Comparison of ENCODE assay signal across 1 fruit fly cellular context in the genomic region with DNA sequence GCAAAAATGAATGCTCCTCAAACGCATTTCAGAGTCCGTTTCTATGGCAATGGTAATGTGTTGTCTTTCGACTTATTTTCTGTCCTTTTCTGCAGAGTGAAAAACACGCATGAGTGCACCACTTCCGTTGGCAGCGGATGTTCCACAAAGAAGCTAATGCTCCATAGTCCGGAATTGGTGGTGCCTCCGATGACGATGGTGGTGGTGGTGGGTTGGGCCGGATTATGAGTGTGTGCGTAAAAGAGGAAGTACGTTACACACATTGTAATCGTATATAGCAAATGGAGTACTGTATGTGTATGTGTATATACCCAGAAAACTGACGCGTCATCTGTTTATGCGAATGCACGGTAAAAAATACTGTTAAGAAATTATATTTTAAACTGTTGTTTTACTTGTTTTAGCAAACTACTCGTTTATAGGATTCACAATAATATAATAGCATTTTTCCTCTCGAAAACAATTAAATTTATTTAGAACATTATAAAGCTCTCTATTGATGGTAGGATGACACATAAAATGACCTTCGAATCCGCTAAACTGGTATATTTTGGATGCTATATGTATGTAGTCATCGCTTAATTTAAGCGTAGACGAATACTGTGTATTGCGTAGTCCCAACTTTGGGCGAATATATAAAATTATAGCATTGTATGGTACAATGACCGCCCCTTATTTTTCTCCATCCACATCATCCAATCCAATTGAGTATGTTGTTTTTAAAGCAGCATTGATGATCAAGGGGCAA.
A peak's percentile ranks its signal among the peaks of the same experiment; 100 is the strongest.
TF ChIP-seq lines count a peak whose summit lies in the region.

No protein-coding gene starts in this region.

TF ChIP-seq in whole organism, embryonic, 481 proteins besides CTCF, POLR2A, EP300 and RAD21 (continued from another document and continues in another):
- TF ChIP-seq esg (GFP tag; conservative IDR thresholded peaks at IDR 0.05; lab: Robert Waterston, UW) (peak; percentile 50), danr (GFP tag; IDR thresholded peaks at IDR 0.05; lab: Robert Waterston, UW) (no peak), CG2889 (GFP tag; IDR thresholded peaks at IDR 0.05; lab: Robert Waterston, UW) (no peak), CG9437 (GFP tag; optimal IDR thresholded peaks at IDR 0.05; lab: Kevin White, UChicago) (no peak), dmrt11E (tag; optimal IDR thresholded peaks at IDR 0.05; lab: Kevin White, UChicago) (peak; percentile 36), CG1024 (GFP tag; IDR thresholded peaks at IDR 0.05; lab: Robert Waterston, UW) (0 out of 2 replicates have a peak, but pooled peaks have one; percentile 25), fu2 (GFP tag; optimal IDR thresholded peaks at IDR 0.05; lab: Kevin White, UChicago) (no peak), Sry-δ (GFP tag; optimal IDR thresholded peaks at IDR 0.05; lab: Kevin White, UChicago) (no peak), CG11504 (tag; optimal IDR thresholded peaks at IDR 0.05; lab: Kevin White, UChicago) (peak; percentile 57), CG4730 (GFP tag; IDR thresholded peaks at IDR 0.05; lab: Robert Waterston, UW) (no peak), Meics (GFP tag; optimal IDR thresholded peaks at IDR 0.05; lab: Kevin White, UChicago) (no peak), fru (optimal IDR thresholded peaks at IDR 0.05; lab: Kevin White, UChicago) (no peak), GATAe (GFP tag; conservative IDR thresholded peaks at IDR 0.05; lab: Robert Waterston, UW) (no peak), Dbx (GFP tag; IDR thresholded peaks at IDR 0.05; lab: Robert Waterston, UW) (peak; percentile 53; the same call in 1 of the 3 replicates), Pdp1 (GFP tag; optimal IDR thresholded peaks at IDR 0.05; lab: Kevin White, UChicago) (peak in 1 of 2 experiments; percentile 14), Oli (tag; optimal IDR thresholded peaks at IDR 0.05; lab: Kevin White, UChicago) (peak; percentile 52), CG7987 (GFP tag; optimal IDR thresholded peaks at IDR 0.05; lab: Kevin White, UChicago) (no peak), CG12155 (GFP tag; optimal IDR thresholded peaks at IDR 0.05; lab: Kevin White, UChicago) (no peak), grn (GFP tag; optimal IDR thresholded peaks at IDR 0.05; lab: Kevin White, UChicago) (peak; percentile 2), Hmx (GFP tag; optimal IDR thresholded peaks at IDR 0.05; lab: Kevin White, UChicago) (no peak), CG3281 (GFP tag; optimal IDR thresholded peaks at IDR 0.05; lab: Kevin White, UChicago) (peak; percentile 27), chn (GFP tag; optimal IDR thresholded peaks at IDR 0.05; lab: Kevin White, UChicago) (no peak), CG1529 (GFP tag; optimal IDR thresholded peaks at IDR 0.05; lab: Kevin White, UChicago) (no peak), Dip3 (GFP tag; optimal IDR thresholded peaks at IDR 0.05; lab: Kevin White, UChicago) (no peak), CG15601 (tag; optimal IDR thresholded peaks at IDR 0.05; lab: Kevin White, UChicago) (peak; percentile 9), tup (GFP tag; optimal IDR thresholded peaks at IDR 0.05; lab: Kevin White, UChicago) (no peak), chif (GFP tag; optimal IDR thresholded peaks at IDR 0.05; lab: Kevin White, UChicago) (no peak), gt (GFP tag; IDR thresholded peaks at IDR 0.05; lab: Robert Waterston, UW) (no peak), CG6272 (GFP tag; IDR thresholded peaks at IDR 0.05; lab: Robert Waterston, UW) (no peak), Ada2b (GFP tag; IDR thresholded peaks at IDR 0.05; lab: Robert Waterston, UW) (peak; percentile 46; the same call in 1 of the 2 replicates), Asciz (GFP tag; optimal IDR thresholded peaks at IDR 0.05; lab: Kevin White, UChicago) (no peak), CG6765 (GFP tag; optimal IDR thresholded peaks at IDR 0.05; lab: Kevin White, UChicago) (no peak), MBD-R2 (GFP tag; IDR thresholded peaks at IDR 0.05; lab: Robert Waterston, UW) (peak; percentile 8; the same call in 1 of the 2 replicates), CG18262 (tag; optimal IDR thresholded peaks at IDR 0.05; lab: Kevin White, UChicago) (peak; percentile 71), Kr (GFP tag; optimal IDR thresholded peaks at IDR 0.05; lab: Kevin White, UChicago) (no peak), CG7271 (tag; optimal IDR thresholded peaks at IDR 0.05; lab: Kevin White, UChicago) (no peak), CG3065 (GFP tag; optimal IDR thresholded peaks at IDR 0.05; lab: Kevin White, UChicago) (no peak), CG10654 (GFP tag; optimal IDR thresholded peaks at IDR 0.05; lab: Kevin White, UChicago) (no peak), her (GFP tag; optimal IDR thresholded peaks at IDR 0.05; lab: Kevin White, UChicago) (no peak), ttk (GFP tag; IDR thresholded peaks at IDR 0.05; lab: Robert Waterston, UW) (peak; percentile 27; the same call in 1 of the 2 replicates), CG9797 (GFP tag; optimal IDR thresholded peaks at IDR 0.05; lab: Kevin White, UChicago) (no peak), vfl (GFP tag; optimal IDR thresholded peaks at IDR 0.05; lab: Kevin White, UChicago) (no peak), mld (GFP tag; IDR thresholded peaks at IDR 0.05; lab: Robert Waterston, UW; ENCODE audit: partially characterized antibody) (no peak), Dad (GFP tag; optimal IDR thresholded peaks at IDR 0.05; lab: Kevin White, UChicago) (no peak), CG4707 (GFP tag; optimal IDR thresholded peaks at IDR 0.05; lab: Kevin White, UChicago) (no peak), CG33213 (GFP tag; optimal IDR thresholded peaks at IDR 0.05; lab: Kevin White, UChicago) (no peak), CG12744 (GFP tag; optimal IDR thresholded peaks at IDR 0.05; lab: Kevin White, UChicago) (no peak), Doc2 (GFP tag; IDR thresholded peaks at IDR 0.05; lab: Robert Waterston, UW) (no peak), CG3163 (GFP tag; optimal IDR thresholded peaks at IDR 0.05; lab: Kevin White, UChicago) (no peak), Rfx (GFP tag; IDR thresholded peaks at IDR 0.05; lab: Robert Waterston, UW) (peak; percentile 66), CG18011 (GFP tag; optimal IDR thresholded peaks at IDR 0.05; lab: Kevin White, UChicago) (no peak), CHES-1-like (GFP tag; optimal IDR thresholded peaks at IDR 0.05; lab: Kevin White, UChicago) (no peak), dimm (GFP tag; IDR thresholded peaks at IDR 0.05; lab: Robert Waterston, UW) (no peak), CG1603 (tag; optimal IDR thresholded peaks at IDR 0.05; lab: Kevin White, UChicago) (peak; percentile 55), CG7357 (GFP tag; IDR thresholded peaks at IDR 0.05; lab: Robert Waterston, UW) (no peak), CG4854 (GFP tag; optimal IDR thresholded peaks at IDR 0.05; lab: Kevin White, UChicago) (peak; percentile 47), lov (optimal IDR thresholded peaks at IDR 0.05; lab: Kevin White, UChicago) (no peak), lov (GFP tag; IDR thresholded peaks at IDR 0.05; lab: Robert Waterston, UW) (0 out of 3 replicates have a peak, but pooled peaks have one; percentile 30), Elba2 (GFP tag; optimal IDR thresholded peaks at IDR 0.05; lab: Kevin White, UChicago) (no peak), z (GFP tag; IDR thresholded peaks at IDR 0.05; lab: Robert Waterston, UW) (peak; percentile 52; the same call in 1 of the 3 replicates), HmgD (GFP tag; optimal IDR thresholded peaks at IDR 0.05; lab: Kevin White, UChicago) (no peak), tll (GFP tag; optimal IDR thresholded peaks at IDR 0.05; lab: Kevin White, UChicago) (no peak), Drgx (GFP tag; IDR thresholded peaks at IDR 0.05; lab: Robert Waterston, UW) (no peak; the same call in 1 of the 2 replicates), CG2129 (GFP tag; IDR thresholded peaks at IDR 0.05; lab: Robert Waterston, UW; ENCODE audit: partially characterized antibody) (no peak), CG8359 (GFP tag; optimal IDR thresholded peaks at IDR 0.05; lab: Kevin White, UChicago; ENCODE audit: borderline replicate concordance) (peak; percentile 59), dm (GFP tag; optimal IDR thresholded peaks at IDR 0.05; lab: Kevin White, UChicago) (no peak), fd64A (GFP tag; optimal IDR thresholded peaks at IDR 0.05; lab: Kevin White, UChicago) (no peak), tgo (GFP tag; IDR thresholded peaks at IDR 0.05; lab: Robert Waterston, UW) (peak; percentile 36; the same call in 2 of the 3 replicates), hth (optimal IDR thresholded peaks at IDR 0.05; lab: Kevin White, UChicago) (no peak), Camta (GFP tag; optimal IDR thresholded peaks at IDR 0.05; lab: Kevin White, UChicago) (no peak), CG17328 (GFP tag; IDR thresholded peaks at IDR 0.05; lab: Robert Waterston, UW) (peak; percentile 47; the same call in 1 of the 2 replicates), Dref (GFP tag; IDR thresholded peaks at IDR 0.05; lab: Robert Waterston, UW) (no peak), so (GFP tag; IDR thresholded peaks at IDR 0.05; lab: Robert Waterston, UW) (no peak; the same call in 2 of the 3 replicates), Oaz (GFP tag; IDR thresholded peaks at IDR 0.05; lab: Robert Waterston, UW) (peak; percentile 41; the same call in 1 of the 2 replicates), ranshi (GFP tag; IDR thresholded peaks at IDR 0.05; lab: Robert Waterston, UW) (peak; percentile 52), CG32767 (GFP tag; IDR thresholded peaks at IDR 0.05; lab: Robert Waterston, UW) (peak; percentile 65), btn (GFP tag; optimal IDR thresholded peaks at IDR 0.05; lab: Kevin White, UChicago) (no peak), h (optimal IDR thresholded peaks at IDR 0.05; lab: Kevin White, UChicago) (no peak), ap (GFP tag; IDR thresholded peaks at IDR 0.05; lab: Robert Waterston, UW) (peak; percentile 36), Spps (tag; optimal IDR thresholded peaks at IDR 0.05; lab: Kevin White, UChicago) (no peak), cg (GFP tag; optimal IDR thresholded peaks at IDR 0.05; lab: Kevin White, UChicago) (peak; percentile 83), inv (GFP tag; IDR thresholded peaks at IDR 0.05; lab: Robert Waterston, UW; ENCODE audit: partially characterized antibody) (no peak), Abd-B (GFP tag; optimal IDR thresholded peaks at IDR 0.05; lab: Kevin White, UChicago) (peak; percentile 27), Ssrp (tag; optimal IDR thresholded peaks at IDR 0.05; lab: Kevin White, UChicago) (peak; percentile 12), CG6175 (GFP tag; IDR thresholded peaks at IDR 0.05; lab: Robert Waterston, UW) (0 out of 3 replicates have a peak, but pooled peaks have one; percentile 47), Trl (optimal IDR thresholded peaks at IDR 0.05; lab: Kevin White, UChicago) (no peak), Trl (GFP tag; optimal IDR thresholded peaks at IDR 0.05; lab: Kevin White, UChicago) (no peak), wdn (GFP tag; IDR thresholded peaks at IDR 0.05; lab: Robert Waterston, UW) (peak; percentile 53; the same call in 1 of the 2 replicates), Adf1 (GFP tag; IDR thresholded peaks at IDR 0.05; lab: Robert Waterston, UW) (no peak), Hey (tag; optimal IDR thresholded peaks at IDR 0.05; lab: Kevin White, UChicago) (no peak), CG31365 (tag; optimal IDR thresholded peaks at IDR 0.05; lab: Kevin White, UChicago) (no peak), HHEX (GFP tag; optimal IDR thresholded peaks at IDR 0.05; lab: Kevin White, UChicago) (no peak), CG13775 (GFP tag; optimal IDR thresholded peaks at IDR 0.05; lab: Kevin White, UChicago) (no peak), Dll (GFP tag; IDR thresholded peaks at IDR 0.05; lab: Robert Waterston, UW; ENCODE audit: partially characterized antibody) (no peak), CG11696 (GFP tag; IDR thresholded peaks at IDR 0.05; lab: Robert Waterston, UW) (peak; percentile 42; the same call in 1 of the 2 replicates), al (GFP tag; IDR thresholded peaks at IDR 0.05; lab: Robert Waterston, UW) (peak; percentile 43; the same call in 1 of the 2 replicates), lab (GFP tag; optimal IDR thresholded peaks at IDR 0.05; lab: Kevin White, UChicago) (peak; percentile 64), sc (optimal IDR thresholded peaks at IDR 0.05; lab: Kevin White, UChicago) (no peak), sc (GFP tag; optimal IDR thresholded peaks at IDR 0.05; lab: Kevin White, UChicago) (no peak), pho (GFP tag; optimal IDR thresholded peaks at IDR 0.05; lab: Kevin White, UChicago) (no peak), slp2 (GFP tag; optimal IDR thresholded peaks at IDR 0.05; lab: Kevin White, UChicago) (no peak), CG9876 (GFP tag; optimal IDR thresholded peaks at IDR 0.05; lab: Kevin White, UChicago) (no peak), CG17829 (tag; optimal IDR thresholded peaks at IDR 0.05; lab: Kevin White, UChicago) (peak; percentile 40), slbo (GFP tag; IDR thresholded peaks at IDR 0.05; lab: Robert Waterston, UW) (peak; percentile 64), CG12659 (GFP tag; optimal IDR thresholded peaks at IDR 0.05; lab: Kevin White, UChicago) (no peak), crol (GFP tag; IDR thresholded peaks at IDR 0.05; lab: Robert Waterston, UW) (no peak; the same call in 1 of the 2 replicates), bab2 (GFP tag; optimal IDR thresholded peaks at IDR 0.05; lab: Kevin White, UChicago) (no peak), CG2202 (tag; optimal IDR thresholded peaks at IDR 0.05; lab: Kevin White, UChicago) (peak; percentile 10), CG17359 (tag; optimal IDR thresholded peaks at IDR 0.05; lab: Kevin White, UChicago) (peak; percentile 23), ind (GFP tag; optimal IDR thresholded peaks at IDR 0.05; lab: Kevin White, UChicago) (no peak), Lim3 (GFP tag; IDR thresholded peaks at IDR 0.05; lab: Robert Waterston, UW) (no peak), hbn (GFP tag; IDR thresholded peaks at IDR 0.05; lab: Robert Waterston, UW; ENCODE audit: partially characterized antibody) (no peak), Hr78 (GFP tag; optimal IDR thresholded peaks at IDR 0.05; lab: Kevin White, UChicago) (no peak), Rx (GFP tag; IDR thresholded peaks at IDR 0.05; lab: Robert Waterston, UW) (peak; percentile 12; the same call in 1 of the 2 replicates), gsb (GFP tag; IDR thresholded peaks at IDR 0.05; lab: Robert Waterston, UW) (no peak), wor (GFP tag; IDR thresholded peaks at IDR 0.05; lab: Robert Waterston, UW) (no peak), phol (tag; optimal IDR thresholded peaks at IDR 0.05; lab: Kevin White, UChicago) (no peak), CG2875 (GFP tag; optimal IDR thresholded peaks at IDR 0.05; lab: Kevin White, UChicago) (no peak), E2f2 (GFP tag; IDR thresholded peaks at IDR 0.05; lab: Robert Waterston, UW) (no peak), CG18619 (GFP tag; optimal IDR thresholded peaks at IDR 0.05; lab: Kevin White, UChicago) (no peak), repo (GFP tag; optimal IDR thresholded peaks at IDR 0.05; lab: Kevin White, UChicago) (no peak), slou (GFP tag; optimal IDR thresholded peaks at IDR 0.05; lab: Kevin White, UChicago) (no peak), ash1 (GFP tag; optimal IDR thresholded peaks at IDR 0.05; lab: Kevin White, UChicago) (peak; percentile 4), Gsc (GFP tag; IDR thresholded peaks at IDR 0.05; lab: Robert Waterston, UW) (no peak)
